Worm (Caenorhabditis elegans) whole organism, L4 larva: ENCODE results near the gene M199.7.
A peak's percentile ranks its signal among the peaks of the same experiment; 100 is the strongest.

Source experiments
- D1046.2 ChIP-seq: fragments of 200-800 bp; sonication (Bioruptor generic); IDR thresholded peaks from 2 replicates; pipeline ENCODE4 v1.3.6; 2022; ENCODE audit warnings: missing genetic modification characterization, missing compliant biosample characterization
- madf-9 ChIP-seq: fragments of 200-800 bp; sonication (Bioruptor generic); conservative IDR thresholded peaks from 2 replicates; pipeline ENCODE4 v1.3.6; 2022; ENCODE audit warnings: missing genetic modification reagents, missing genetic modification characterization, missing compliant biosample characterization
- snpc-1.2 ChIP-seq: fragments of 200-800 bp; sonication (Bioruptor generic); IDR thresholded peaks from 2 replicates; pipeline ENCODE4 v1.3.6; 2022; ENCODE audit warnings: missing genetic modification reagents, missing genetic modification characterization, missing compliant biosample characterization

The M199.7 gene

ce11 chrIV:15170199-15170598, 47.2 kb downstream of the M199.7 start:
- peak; percentile 57; the same call in 1 of the 2 replicates for TF ChIP-seq D1046.2
- TF ChIP-seq snpc-1.2 (GFP tag; lab: Robert Waterston, UW), result peak; percentile 97
- 0 out of 2 replicates have a peak, but pooled peaks have one; percentile 12 for TF ChIP-seq madf-9 (GFP tag; lab: Robert Waterston, UW)
